Worm (Caenorhabditis elegans) whole organism, L2 larva: ENCODE measurements around the gene neg-1.

Source experiments
- elt-3 ChIP-seq: sonication (generic microtip); optimal IDR thresholded peaks from 2 replicates; lab custom pipeline; 2017; ENCODE audit warnings: missing biosample characterization, missing genetic modification characterization
- fos-1 ChIP-seq: fragments of 150-350 bp; optimal IDR thresholded peaks from 2 replicates; lab custom pipeline; 2014; ENCODE audit warnings: missing biosample characterization, missing genetic modification characterization

- TF ChIP-seq elt-3 (tag; lab: Kevin White, UChicago) = no peak
- no peak for TF ChIP-seq fos-1
Measured at ce11 chrV:4332450-4332849, 42.2 kb downstream of the neg-1 start, which contains the start of gene oac-12.
